Worm (Caenorhabditis elegans) whole organism, early embryonic: Measurements from ENCODE around the gene F41G4.7.

ENCODE experiments used
- B0310.2 ChIP-seq: sonication (generic microtip); optimal IDR thresholded peaks from 2 replicates; lab custom pipeline; 2016; ENCODE audit warnings: mild to moderate bottlenecking, missing genetic modification characterization, missing compliant biosample characterization
- F13C5.2 ChIP-seq: sonication (generic microtip); optimal IDR thresholded peaks from 2 replicates; lab custom pipeline; 2017; ENCODE audit warnings: mild to moderate bottlenecking, missing genetic modification characterization, inconsistent platforms, missing compliant biosample characterization
- aly-1 ChIP-seq: sonication (generic microtip); optimal IDR thresholded peaks from 2 replicates; lab custom pipeline; 2016; ENCODE audit warnings: missing genetic modification characterization, missing compliant biosample characterization
- ama-1 ChIP-seq: fragments of 150-350 bp; optimal IDR thresholded peaks from 2 replicates; lab custom pipeline; 2014
- ets-7 ChIP-seq: sonication (generic microtip); optimal IDR thresholded peaks from 2 replicates; lab custom pipeline; 2016; ENCODE audit warnings: missing genotype, missing genetic modification characterization, missing compliant biosample characterization
- flt-1 ChIP-seq: fragments of 200-800 bp; sonication (Bioruptor generic); IDR thresholded peaks from 2 replicates; pipeline ENCODE4 v1.3.6; 2022; ENCODE audit warnings: missing genetic modification characterization, missing compliant biosample characterization
- hmbx-1 ChIP-seq: sonication (generic microtip); optimal IDR thresholded peaks from 2 replicates; lab custom pipeline; 2016; ENCODE audit warnings: mild to moderate bottlenecking, missing genetic modification characterization, missing compliant biosample characterization
- hmg-4 ChIP-seq: fragments of 200-800 bp; sonication (Bioruptor generic); optimal IDR thresholded peaks from 2 replicates; lab custom pipeline; 2018; ENCODE audit warnings: mild to moderate bottlenecking, missing genetic modification characterization, missing compliant biosample characterization
- hnd-1 ChIP-seq: sonication (generic microtip); optimal IDR thresholded peaks from 2 replicates; lab custom pipeline; 2016; ENCODE audit warnings: missing genetic modification characterization, missing compliant biosample characterization
- pes-1 ChIP-seq: fragments of 200-800 bp; sonication (Bioruptor generic); IDR thresholded peaks from 2 replicates; pipeline ENCODE4 v1.3.6; 2022; ENCODE audit warnings: missing genetic modification reagents, missing genetic modification characterization, missing compliant biosample characterization
- tbx-11 ChIP-seq: fragments of 200-800 bp; sonication (Bioruptor generic); IDR thresholded peaks from 2 replicates; pipeline ENCODE4 v1.3.6; 2022; ENCODE audit warnings: missing genetic modification characterization, missing compliant biosample characterization
- tbx-37 ChIP-seq: fragments of 200-800 bp; sonication (Bioruptor generic); conservative IDR thresholded peaks from 2 replicates; pipeline ENCODE4 v1.3.6; 2022; ENCODE audit warnings: missing genetic modification reagents, missing genetic modification characterization, missing compliant biosample characterization

- no peak for TF ChIP-seq ama-1 (lab: Kevin White, UChicago)
- TF ChIP-seq flt-1: no peak
- TF ChIP-seq hmg-4 (GFP tag; lab: Kevin White, UChicago): no peak
- TF ChIP-seq F13C5.2 (tag; lab: Kevin White, UChicago): no peak
- TF ChIP-seq tbx-37 (GFP tag; lab: Robert Waterston, UW): no peak
- no peak for TF ChIP-seq tbx-11 (GFP tag; lab: Robert Waterston, UW)
- TF ChIP-seq hmbx-1 (tag; lab: Kevin White, UChicago): no peak
- no peak for TF ChIP-seq pes-1 (GFP tag; lab: Robert Waterston, UW)
- TF ChIP-seq hnd-1 (tag; lab: Kevin White, UChicago): no peak
- TF ChIP-seq aly-1 (tag; lab: Kevin White, UChicago): no peak
- TF ChIP-seq ets-7: no peak
- no peak for TF ChIP-seq B0310.2 (tag; lab: Kevin White, UChicago)
These were observed 32.7 kb upstream of the F41G4.7 start, which contains the start of gene aakg-2 for ce11 chrX:16868931-16869330.
